Fruit fly (Drosophila melanogaster): ENCODE measurements around the gene CG8209.

Gene CG8209

dm6 chr3L:7958083-7958482 is 18.1 kb upstream of the CG8209 start (continued):
- no peak for TF ChIP-seq CG17568 (GFP tag; optimal IDR thresholded peaks at IDR 0.05)
- TF ChIP-seq oc (tag; optimal IDR thresholded peaks at IDR 0.05): no peak
- TF ChIP-seq CG1792 (GFP tag; optimal IDR thresholded peaks at IDR 0.05): no peak
- no peak for TF ChIP-seq lilli (GFP tag; optimal IDR thresholded peaks at IDR 0.05)
- no peak for TF ChIP-seq pnt (GFP tag; optimal IDR thresholded peaks at IDR 0.05)
- TF ChIP-seq cas (GFP tag; IDR thresholded peaks at IDR 0.05): no peak
- no peak for TF ChIP-seq Mes4 (GFP tag; optimal IDR thresholded peaks at IDR 0.05)
- TF ChIP-seq CG13894 (tag; optimal IDR thresholded peaks at IDR 0.05): no peak
- no peak for TF ChIP-seq pho (GFP tag; optimal IDR thresholded peaks at IDR 0.05)
- no peak for TF ChIP-seq Dip3 (GFP tag; optimal IDR thresholded peaks at IDR 0.05)
- TF ChIP-seq Abd-B (GFP tag; optimal IDR thresholded peaks at IDR 0.05): no peak
- TF ChIP-seq CG6254 (GFP tag; optimal IDR thresholded peaks at IDR 0.05): peak; percentile 21
- TF ChIP-seq Stat92E (GFP tag; optimal IDR thresholded peaks at IDR 0.05): no peak
- TF ChIP-seq CG17385 (GFP tag; optimal IDR thresholded peaks at IDR 0.05): peak; percentile 16
- TF ChIP-seq HLH54F (GFP tag; optimal IDR thresholded peaks at IDR 0.05): no peak
- TF ChIP-seq insv (GFP tag; optimal IDR thresholded peaks at IDR 0.05): no peak
- no peak for TF ChIP-seq CG7786 (GFP tag; optimal IDR thresholded peaks at IDR 0.05)
- TF ChIP-seq tna (GFP tag; IDR thresholded peaks at IDR 0.05; ENCODE audit: partially characterized antibody): no peak
- no peak for TF ChIP-seq CG6272 (GFP tag; IDR thresholded peaks at IDR 0.05)
- TF ChIP-seq CG4360 (GFP tag; IDR thresholded peaks at IDR 0.05): no peak
- TF ChIP-seq Dip2 (GFP tag; IDR thresholded peaks at IDR 0.05): no peak
- no peak for TF ChIP-seq Poxn (GFP tag; IDR thresholded peaks at IDR 0.05)
- peak; percentile 28 for TF ChIP-seq CG7839 (tag; optimal IDR thresholded peaks at IDR 0.05)
- TF ChIP-seq fu2 (GFP tag; optimal IDR thresholded peaks at IDR 0.05): no peak
- TF ChIP-seq sob (GFP tag; IDR thresholded peaks at IDR 0.05): no peak
- no peak for TF ChIP-seq CG1647 (GFP tag; optimal IDR thresholded peaks at IDR 0.05)
- TF ChIP-seq CG30403 (GFP tag; optimal IDR thresholded peaks at IDR 0.05): peak; percentile 30
- no peak for TF ChIP-seq da (GFP tag; optimal IDR thresholded peaks at IDR 0.05)
- no peak for TF ChIP-seq Ravus (GFP tag; IDR thresholded peaks at IDR 0.05)
- TF ChIP-seq ranshi (GFP tag; IDR thresholded peaks at IDR 0.05): 0 out of 2 replicates have a peak, but pooled peaks have one; percentile 17
- TF ChIP-seq sens-2 (GFP tag; IDR thresholded peaks at IDR 0.05): no peak
- TF ChIP-seq dan (GFP tag; IDR thresholded peaks at IDR 0.05): no peak
- TF ChIP-seq CG31365 (tag; optimal IDR thresholded peaks at IDR 0.05): no peak
- TF ChIP-seq HLH3B (GFP tag; IDR thresholded peaks at IDR 0.05): no peak
- no peak for TF ChIP-seq CG14965 (GFP tag; optimal IDR thresholded peaks at IDR 0.05; ENCODE audit: borderline replicate concordance)
- no peak for TF ChIP-seq CG7271 (tag; optimal IDR thresholded peaks at IDR 0.05)
- TF ChIP-seq crol (GFP tag; IDR thresholded peaks at IDR 0.05): no peak
- TF ChIP-seq Med (GFP tag): peak; percentile 6
- no peak for TF ChIP-seq CG18599 (GFP tag; optimal IDR thresholded peaks at IDR 0.05)
- TF ChIP-seq vvl (GFP tag; IDR thresholded peaks at IDR 0.05): peak; percentile 39; the same call in 1 of the 2 replicates
- TF ChIP-seq lola (GFP tag; optimal IDR thresholded peaks at IDR 0.05): peak in 1 of 3 experiments; percentile 48
- no peak for TF ChIP-seq E2f1 (GFP tag; IDR thresholded peaks at IDR 0.05)
- no peak for TF ChIP-seq NC2β (GFP tag; optimal IDR thresholded peaks at IDR 0.05)
- no peak for TF ChIP-seq Fer3 (tag; optimal IDR thresholded peaks at IDR 0.05)
- no peak for TF ChIP-seq CG11560 (tag; IDR thresholded peaks at IDR 0.05)
- no peak for TF ChIP-seq Scr (GFP tag; IDR thresholded peaks at IDR 0.05; ENCODE audit: partially characterized antibody)
- no peak for TF ChIP-seq CG3726 (GFP tag; IDR thresholded peaks at IDR 0.05)
- TF ChIP-seq Nf-YA (GFP tag; IDR thresholded peaks at IDR 0.05): no peak
- TF ChIP-seq HmgD (GFP tag; optimal IDR thresholded peaks at IDR 0.05): no peak
- TF ChIP-seq Ada2b (GFP tag; IDR thresholded peaks at IDR 0.05): 0 out of 2 replicates have a peak, but pooled peaks have one; percentile 28
- TF ChIP-seq nau (GFP tag; optimal IDR thresholded peaks at IDR 0.05): no peak
- TF ChIP-seq CG6654 (GFP tag; optimal IDR thresholded peaks at IDR 0.05): no peak
